Worm (Caenorhabditis elegans): ENCODE data around the gene lgc-25.

DNA sequence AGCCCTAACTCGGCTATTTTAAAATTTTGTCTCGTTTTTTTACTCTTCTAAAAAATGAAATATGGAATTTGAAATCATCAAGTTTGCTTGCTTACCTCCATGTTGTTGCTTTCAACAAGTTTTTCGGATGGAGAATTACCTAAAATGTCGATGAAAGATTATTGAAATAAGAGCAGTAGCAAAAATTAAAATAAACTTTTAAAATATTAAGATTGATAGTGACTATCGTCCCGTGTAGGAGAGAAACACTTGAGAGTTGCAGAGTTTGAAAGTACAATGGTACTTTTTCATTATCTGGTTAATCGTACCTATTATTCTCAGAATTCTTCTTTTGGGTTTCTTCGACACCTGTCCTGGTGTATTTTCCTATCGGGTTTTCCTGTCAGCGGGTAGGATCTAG, 4.6 kb downstream of the lgc-25 start, which contains the start of gene ceh-90:
- TF ChIP-seq pha-4 (tag; optimal IDR thresholded peaks at IDR 0.05) = no peak
- TF ChIP-seq sea-2 (GFP tag; IDR thresholded peaks at IDR 0.05) = no peak
- no peak for TF ChIP-seq egrh-3 (GFP tag; IDR thresholded peaks at IDR 0.05)
- TF ChIP-seq ZK185.1 (tag; optimal IDR thresholded peaks at IDR 0.05; ENCODE audit: poor library complexity, severe bottlenecking) = no peak
- no peak for TF ChIP-seq ama-1 (optimal IDR thresholded peaks at IDR 0.05)
- TF ChIP-seq ama-1 (GFP tag; optimal IDR thresholded peaks at IDR 0.05) = no peak
- TF ChIP-seq nfya-2 (GFP tag; IDR thresholded peaks at IDR 0.05) = no peak
- no peak for TF ChIP-seq ztf-18 (tag; optimal IDR thresholded peaks at IDR 0.05)
- no peak for TF ChIP-seq unc-62 (GFP tag; optimal IDR thresholded peaks at IDR 0.05)
- TF ChIP-seq Y95B8A.8 (GFP tag; IDR thresholded peaks at IDR 0.05) = no peak
- TF ChIP-seq lin-35 (GFP tag; optimal IDR thresholded peaks at IDR 0.05) = no peak
- no peak for TF ChIP-seq F37B4.10 (GFP tag; IDR thresholded peaks at IDR 0.05)
- no peak for TF ChIP-seq tbx-9 (tag; optimal IDR thresholded peaks at IDR 0.05; ENCODE audit: borderline replicate concordance)
- TF ChIP-seq T26A5.8 (tag; optimal IDR thresholded peaks at IDR 0.05) = no peak
- TF ChIP-seq ceh-79 (tag; optimal IDR thresholded peaks at IDR 0.05) = no peak
